Worm (Caenorhabditis elegans) whole organism, L2 larva: Measurements from ENCODE around the gene nhr-168.

ENCODE experiments used
- nhr-12 ChIP-seq: fragments of 150-350 bp; optimal IDR thresholded peaks from 2 replicates; lab custom pipeline; 2014; ENCODE audit warnings: missing biosample characterization, missing genetic modification characterization
- unc-39 ChIP-seq: fragments of 150-350 bp; optimal IDR thresholded peaks from 2 replicates; lab custom pipeline; 2014; ENCODE audit warnings: missing biosample characterization, missing genetic modification characterization

- TF ChIP-seq unc-39 (tag; lab: Kevin White, UChicago) (no peak), nhr-12 (tag; lab: Kevin White, UChicago) (no peak)
Observed at ce11 chrV:13288881-13289280, 44.8 kb downstream of the nhr-168 start.
